Fruit fly (Drosophila melanogaster): ENCODE measurements around the gene dnk.
A peak's percentile ranks its signal among the peaks of the same experiment; 100 is the strongest.

The dnk gene

dm6 chr3R:19010923-19011322, 30.1 kb downstream of the dnk start (continued):
- TF ChIP-seq CG6813 (GFP tag; optimal IDR thresholded peaks at IDR 0.05) (peak; percentile 25), CG12071 (GFP tag; optimal IDR thresholded peaks at IDR 0.05) (peak; percentile 8), dmrt11E (tag; optimal IDR thresholded peaks at IDR 0.05) (peak; percentile 23), CG4282 (GFP tag; optimal IDR thresholded peaks at IDR 0.05) (no peak), Dip3 (GFP tag; optimal IDR thresholded peaks at IDR 0.05) (no peak), CG4854 (GFP tag; optimal IDR thresholded peaks at IDR 0.05) (peak; percentile 10), yki (optimal IDR thresholded peaks at IDR 0.05) (no peak), tll (GFP tag; optimal IDR thresholded peaks at IDR 0.05) (peak in 1 of 2 experiments; percentile 36), CG14710 (tag; optimal IDR thresholded peaks at IDR 0.05) (peak; percentile 12), Deaf1 (tag; optimal IDR thresholded peaks at IDR 0.05) (no peak), CG13424 (tag; optimal IDR thresholded peaks at IDR 0.05) (no peak), sens (GFP tag) (peak; percentile 74), lov (optimal IDR thresholded peaks at IDR 0.05) (no peak), lov (GFP tag; IDR thresholded peaks at IDR 0.05) (no peak), CG11695 (GFP tag; IDR thresholded peaks at IDR 0.05) (peak; percentile 41; the same call in 1 of the 3 replicates), CG7556 (GFP tag; optimal IDR thresholded peaks at IDR 0.05) (no peak), Awh (GFP tag; IDR thresholded peaks at IDR 0.05) (no peak), nau (GFP tag; optimal IDR thresholded peaks at IDR 0.05) (no peak), sna (GFP tag; IDR thresholded peaks at IDR 0.05; ENCODE audit: partially characterized antibody) (no peak), fd3F (GFP tag; optimal IDR thresholded peaks at IDR 0.05) (peak; percentile 60), CG17568 (GFP tag; optimal IDR thresholded peaks at IDR 0.05) (peak; percentile 6), CG15269 (tag; optimal IDR thresholded peaks at IDR 0.05) (peak; percentile 21), caup (GFP tag; optimal IDR thresholded peaks at IDR 0.05; ENCODE audit: severe bottlenecking) (peak; percentile 45), sim (GFP tag; IDR thresholded peaks at IDR 0.05) (0 out of 2 replicates have a peak, but pooled peaks have one; percentile 38), jing (GFP tag; optimal IDR thresholded peaks at IDR 0.05) (no peak), Blimp-1 (GFP tag; optimal IDR thresholded peaks at IDR 0.05) (peak; percentile 34), CG17186 (GFP tag; optimal IDR thresholded peaks at IDR 0.05) (no peak), ase (GFP tag; IDR thresholded peaks at IDR 0.05) (no peak), CG10209 (GFP tag; optimal IDR thresholded peaks at IDR 0.05) (peak; percentile 36), Xrp1 (GFP tag; IDR thresholded peaks at IDR 0.05) (peak; percentile 36; the same call in 1 of the 2 replicates), CG2678 (tag; optimal IDR thresholded peaks at IDR 0.05) (peak; percentile 56), ac (GFP tag; optimal IDR thresholded peaks at IDR 0.05) (peak; percentile 5), CG1647 (GFP tag; optimal IDR thresholded peaks at IDR 0.05) (peak; percentile 13), slou (GFP tag; optimal IDR thresholded peaks at IDR 0.05) (peak; percentile 13), sqz (GFP tag; optimal IDR thresholded peaks at IDR 0.05) (peak; percentile 36), CG15011 (GFP tag; optimal IDR thresholded peaks at IDR 0.05) (peak; percentile 38), CG2712 (tag; optimal IDR thresholded peaks at IDR 0.05) (peak; percentile 17), CG7963 (GFP tag; IDR thresholded peaks at IDR 0.05; ENCODE audit: partially characterized antibody) (no peak), zen (tag; optimal IDR thresholded peaks at IDR 0.05) (peak; percentile 43), fd102C (GFP tag; optimal IDR thresholded peaks at IDR 0.05) (peak; percentile 47), Abd-B (GFP tag; optimal IDR thresholded peaks at IDR 0.05) (no peak), Rx (GFP tag; IDR thresholded peaks at IDR 0.05) (no peak), sd (tag; optimal IDR thresholded peaks at IDR 0.05) (peak; percentile 33), CG7839 (tag; optimal IDR thresholded peaks at IDR 0.05) (peak; percentile 53), unpg (GFP tag; optimal IDR thresholded peaks at IDR 0.05) (peak; percentile 33), eyg (GFP tag; optimal IDR thresholded peaks at IDR 0.05) (peak; percentile 26), CG8281 (tag; optimal IDR thresholded peaks at IDR 0.05) (no peak), CG3281 (GFP tag; optimal IDR thresholded peaks at IDR 0.05) (peak; percentile 6), luna (GFP tag; optimal IDR thresholded peaks at IDR 0.05) (no peak), Pdp1 (GFP tag; optimal IDR thresholded peaks at IDR 0.05) (peak in 1 of 2 experiments; percentile 51)

All from whole organism, embryonic.